Worm (Caenorhabditis elegans) whole organism, L2 larva: ENCODE results near the gene C06B8.7.

Experiments used
- C34F6.9 ChIP-seq: fragments of 150-350 bp; optimal IDR thresholded peaks from 2 replicates; lab custom pipeline; 2014; ENCODE audit warnings: missing biosample characterization, missing genetic modification characterization
- F13H6.1 ChIP-seq: sonication (generic microtip); optimal IDR thresholded peaks from 2 replicates; lab custom pipeline; 2016; ENCODE audit warnings: missing genetic modification characterization, missing compliant biosample characterization
- R02D3.7 ChIP-seq: fragments of 150-350 bp; optimal IDR thresholded peaks from 2 replicates; lab custom pipeline; 2014; ENCODE audit warnings: missing biosample characterization, missing genetic modification characterization
- Y55F3AM.14 ChIP-seq: fragments of 200-800 bp; sonication (Bioruptor generic); optimal IDR thresholded peaks from 2 replicates; lab custom pipeline; 2018; ENCODE audit warnings: mild to moderate bottlenecking, missing genetic modification characterization, missing compliant biosample characterization
- ZK546.5 ChIP-seq: sonication (generic microtip); optimal IDR thresholded peaks from 2 replicates; lab custom pipeline; 2017; ENCODE audit warnings: missing biosample characterization, missing genetic modification characterization
- alr-1 ChIP-seq: fragments of 150-350 bp; optimal IDR thresholded peaks from 2 replicates; lab custom pipeline; 2014; ENCODE audit warnings: missing biosample characterization, missing genetic modification characterization
- aly-2 ChIP-seq: fragments of 150-350 bp; optimal IDR thresholded peaks from 2 replicates; lab custom pipeline; 2014; ENCODE audit warnings: missing biosample characterization, missing genetic modification characterization
- ama-1 ChIP-seq: fragments of 150-350 bp; optimal IDR thresholded peaks from 2 replicates; lab custom pipeline; 2018; ENCODE audit warnings: inconsistent platforms
- ceh-16 ChIP-seq: fragments of 150-350 bp; optimal IDR thresholded peaks from 2 replicates; lab custom pipeline; 2014; ENCODE audit warnings: missing biosample characterization, missing genetic modification characterization
- crh-2 ChIP-seq: sonication (generic microtip); optimal IDR thresholded peaks from 2 replicates; lab custom pipeline; 2017; ENCODE audit warnings: missing biosample characterization, missing genetic modification characterization
- dmd-4 ChIP-seq: sonication (generic microtip); optimal IDR thresholded peaks from 2 replicates; lab custom pipeline; 2017; ENCODE audit warnings: missing biosample characterization, missing genetic modification characterization
- egl-27 ChIP-seq: sonication (generic microtip); optimal IDR thresholded peaks from 3 replicates; lab custom pipeline; 2017; ENCODE audit warnings: missing biosample characterization, missing genetic modification reagents, missing genetic modification characterization
- elt-1 ChIP-seq: fragments of 150-350 bp; optimal IDR thresholded peaks from 2 replicates; lab custom pipeline; 2014; ENCODE audit warnings: missing biosample characterization, missing genetic modification characterization
- elt-3 ChIP-seq: sonication (generic microtip); optimal IDR thresholded peaks from 2 replicates; lab custom pipeline; 2017; ENCODE audit warnings: missing biosample characterization, missing genetic modification characterization
- fos-1 ChIP-seq: fragments of 150-350 bp; optimal IDR thresholded peaks from 2 replicates; lab custom pipeline; 2014; ENCODE audit warnings: missing biosample characterization, missing genetic modification characterization
- gmeb-1 ChIP-seq: fragments of 150-350 bp; optimal IDR thresholded peaks from 2 replicates; lab custom pipeline; 2014; ENCODE audit warnings: missing biosample characterization, missing genetic modification characterization
- lin-11 ChIP-seq: fragments of 150-350 bp; sonication (generic microtip); optimal IDR thresholded peaks from 2 replicates; lab custom pipeline; 2014; ENCODE audit warnings: missing biosample characterization, missing genetic modification characterization, inconsistent platforms, mixed read lengths
- lin-13 ChIP-seq: fragments of 150-350 bp; optimal IDR thresholded peaks from 2 replicates; lab custom pipeline; 2014; ENCODE audit warnings: missing biosample characterization, missing genetic modification reagents, missing genetic modification characterization
- lin-39 ChIP-seq: fragments of 150-350 bp; optimal IDR thresholded peaks from 2 replicates; lab custom pipeline; 2014; ENCODE audit warnings: missing biosample characterization, missing genetic modification reagents, missing genetic modification characterization
- lsy-2 ChIP-seq, 2 experiments: fragments of 150-350 bp in 1 of 2; sonication (generic microtip) in 1 of 2; optimal IDR thresholded peaks; 2 replicates each; lab custom pipeline; 2014 to 2017; ENCODE audit warnings: missing biosample characterization in 2 of 2, missing genetic modification characterization in 2 of 2
- mab-5 ChIP-seq: fragments of 150-350 bp; optimal IDR thresholded peaks from 2 replicates; lab custom pipeline; 2014; ENCODE audit warnings: missing biosample characterization, missing genetic modification characterization
- mdl-1 ChIP-seq, 2 experiments: fragments of 150-350 bp in 1 of 2; sonication (generic microtip) in 1 of 2; optimal IDR thresholded peaks; 2 replicates each; lab custom pipeline; 2017; ENCODE audit warnings: missing biosample characterization in 2 of 2, missing genetic modification characterization in 2 of 2
- nhr-10 ChIP-seq: sonication (generic microtip); optimal IDR thresholded peaks from 2 replicates; lab custom pipeline; 2017; ENCODE audit warnings: missing biosample characterization, missing genetic modification characterization
- nhr-129 ChIP-seq: fragments of 150-350 bp; optimal IDR thresholded peaks from 2 replicates; lab custom pipeline; 2014; ENCODE audit warnings: missing biosample characterization, missing genetic modification characterization
- nhr-21 ChIP-seq: fragments of 150-350 bp; optimal IDR thresholded peaks from 2 replicates; lab custom pipeline; 2014; ENCODE audit warnings: missing biosample characterization, missing genetic modification characterization
- nhr-23 ChIP-seq: fragments of 150-350 bp; optimal IDR thresholded peaks from 2 replicates; lab custom pipeline; 2014; ENCODE audit warnings: missing biosample characterization, missing genetic modification reagents, missing genetic modification characterization
- nhr-237 ChIP-seq: fragments of 150-350 bp; optimal IDR thresholded peaks from 2 replicates; lab custom pipeline; 2014; ENCODE audit warnings: missing biosample characterization, missing genetic modification characterization
- nhr-25 ChIP-seq: fragments of 150-350 bp; sonication (generic microtip); optimal IDR thresholded peaks from 3 replicates; lab custom pipeline; 2014; ENCODE audit warnings: missing biosample characterization, missing genetic modification characterization
- nhr-6 ChIP-seq: fragments of 150-350 bp; optimal IDR thresholded peaks from 2 replicates; lab custom pipeline; 2014; ENCODE audit warnings: missing biosample characterization, missing genetic modification characterization
- nhr-77 ChIP-seq: fragments of 150-350 bp; optimal IDR thresholded peaks from 2 replicates; lab custom pipeline; 2014; ENCODE audit warnings: missing biosample characterization, missing genetic modification characterization
- peb-1 ChIP-seq: fragments of 150-350 bp; optimal IDR thresholded peaks from 2 replicates; lab custom pipeline; 2014; ENCODE audit warnings: missing biosample characterization, missing genetic modification characterization
- sem-4 ChIP-seq: fragments of 150-350 bp; optimal IDR thresholded peaks from 2 replicates; lab custom pipeline; 2014; ENCODE audit warnings: missing biosample characterization, missing genetic modification reagents, missing genetic modification characterization
- skn-1 ChIP-seq: sonication (generic microtip); optimal IDR thresholded peaks from 2 replicates; lab custom pipeline; 2017; ENCODE audit warnings: missing biosample characterization, missing genetic modification characterization
- sma-3 ChIP-seq: sonication (generic microtip); optimal IDR thresholded peaks from 2 replicates; lab custom pipeline; 2016; ENCODE audit warnings: missing genetic modification reagents, missing genetic modification characterization, missing compliant biosample characterization
- sma-9 ChIP-seq, 2 experiments: fragments of 150-350 bp in 1 of 2; sonication (generic microtip) in 1 of 2; optimal IDR thresholded peaks; 2 replicates each; lab custom pipeline; 2014 to 2016; ENCODE audit warnings: missing genetic modification characterization in 2 of 2, mild to moderate bottlenecking in 1 of 2, missing biosample characterization in 1 of 2, missing compliant biosample characterization in 1 of 2, missing genetic modification reagents in 1 of 2, moderate library complexity in 1 of 2
- snpc-4 ChIP-seq: fragments of 150-350 bp; optimal IDR thresholded peaks from 2 replicates; lab custom pipeline; 2014; ENCODE audit warnings: missing biosample characterization, missing genetic modification characterization
- unc-39 ChIP-seq: fragments of 150-350 bp; optimal IDR thresholded peaks from 2 replicates; lab custom pipeline; 2014; ENCODE audit warnings: missing biosample characterization, missing genetic modification characterization
- unc-55 ChIP-seq: fragments of 150-350 bp; sonication (generic microtip); optimal IDR thresholded peaks from 3 replicates; lab custom pipeline; 2014; ENCODE audit warnings: missing biosample characterization, missing genetic modification reagents, missing genetic modification characterization
- unc-62 ChIP-seq: fragments of 150-350 bp; optimal IDR thresholded peaks from 2 replicates; lab custom pipeline; 2014; ENCODE audit warnings: missing biosample characterization, missing genetic modification reagents, missing genetic modification characterization
- zag-1 ChIP-seq: fragments of 150-350 bp; optimal IDR thresholded peaks from 2 replicates; lab custom pipeline; 2014; ENCODE audit warnings: missing biosample characterization, missing genetic modification characterization
- ztf-1 ChIP-seq: fragments of 200-800 bp; sonication (Bioruptor generic); conservative IDR thresholded peaks from 2 replicates; pipeline ENCODE4 v1.3.6; 2022; ENCODE audit warnings: missing genetic modification characterization, missing compliant biosample characterization
- ztf-11 ChIP-seq: sonication (generic microtip); optimal IDR thresholded peaks from 2 replicates; lab custom pipeline; 2017; ENCODE audit warnings: missing biosample characterization, missing genetic modification characterization
- ztf-4 ChIP-seq: fragments of 150-350 bp; optimal IDR thresholded peaks from 2 replicates; lab custom pipeline; 2014; ENCODE audit warnings: missing biosample characterization, missing genetic modification characterization

The C06B8.7 gene

ce11 chrV:15497731-15498130 is 803 bp upstream of the C06B8.7 start:
- TF ChIP-seq R02D3.7 (tag; lab: Kevin White, UChicago) (no peak), peb-1 (tag; lab: Kevin White, UChicago) (no peak), nhr-6 (no peak), sma-3 (GFP tag; lab: Kevin White, UChicago) (no peak), skn-1 (tag; lab: Kevin White, UChicago) (peak; percentile 17), sma-9 (GFP tag; optimal IDR thresholded peaks at IDR 0.05; lab: Kevin White, UChicago) (peak; percentile 72), sma-9 (tag; optimal IDR thresholded peaks at IDR 0.05; lab: Kevin White, UChicago) (no peak), lsy-2 (tag; optimal IDR thresholded peaks at IDR 0.05; lab: Kevin White, UChicago) (no peak), C34F6.9 (tag; lab: Kevin White, UChicago) (no peak), fos-1 (tag; lab: Kevin White, UChicago) (peak; percentile 90), nhr-237 (tag; lab: Kevin White, UChicago) (no peak), gmeb-1 (peak; percentile 68), nhr-25 (no peak), nhr-129 (tag; lab: Kevin White, UChicago) (peak; percentile 52), nhr-10 (tag; lab: Kevin White, UChicago) (no peak), F13H6.1 (tag; lab: Kevin White, UChicago) (peak; percentile 82), egl-27 (tag; lab: Kevin White, UChicago) (peak; percentile 22), lin-39 (tag; lab: Kevin White, UChicago) (no peak), snpc-4 (tag; lab: Kevin White, UChicago) (no peak), aly-2 (tag; lab: Kevin White, UChicago) (no peak), elt-1 (tag; lab: Kevin White, UChicago) (no peak), dmd-4 (tag; lab: Kevin White, UChicago) (no peak), crh-2 (tag; lab: Kevin White, UChicago) (peak; percentile 42)
- TF ChIP-seq, all 48 proteins: peak for 8

DNA sequence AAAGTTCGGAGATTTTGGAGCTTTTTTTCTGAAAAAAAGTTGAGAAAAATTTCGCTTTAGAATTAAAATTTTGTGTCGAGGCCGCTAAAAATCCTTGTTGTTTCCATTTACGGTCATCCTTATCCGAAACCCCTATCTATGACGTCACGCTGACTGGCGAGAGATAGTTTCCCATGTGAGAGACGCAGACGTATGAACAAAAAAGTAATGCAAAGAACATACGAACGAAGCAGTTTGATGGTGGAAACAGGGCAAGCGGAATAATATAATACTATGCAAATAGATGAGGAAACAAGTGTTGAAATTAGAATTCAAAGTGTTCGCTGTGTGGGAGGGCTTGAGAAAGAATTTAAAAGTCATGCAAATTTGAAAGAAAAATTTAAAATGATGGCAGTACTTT is 565 bp downstream of the C06B8.7 start:
- TF ChIP-seq peb-1 (tag; lab: Kevin White, UChicago) (no peak), fos-1 (tag; lab: Kevin White, UChicago) (peak; percentile 36), sma-9 (GFP tag; optimal IDR thresholded peaks at IDR 0.05; lab: Kevin White, UChicago) (peak; percentile 41), sma-9 (tag; optimal IDR thresholded peaks at IDR 0.05; lab: Kevin White, UChicago) (no peak), nhr-23 (tag; lab: Kevin White, UChicago) (no peak), elt-3 (tag; lab: Kevin White, UChicago) (no peak), nhr-6 (no peak), unc-55 (GFP tag; lab: Kevin White, UChicago) (no peak)

- TF ChIP-seq ama-1 (lab: Kevin White, UChicago) (no peak), skn-1 (tag; lab: Kevin White, UChicago) (no peak)
These were observed 5.1 kb downstream of the C06B8.7 start for ce11 chrV:15503603-15504002.

ce11 chrV:15505068-15505467 is 6.5 kb downstream of the C06B8.7 start:
- TF ChIP-seq dmd-4 (tag; lab: Kevin White, UChicago) (no peak), gmeb-1 (no peak), fos-1 (tag; lab: Kevin White, UChicago) (peak; percentile 54), egl-27 (tag; lab: Kevin White, UChicago) (peak; percentile 4), mdl-1 (tag; optimal IDR thresholded peaks at IDR 0.05; lab: Kevin White, UChicago) (no peak), mab-5 (no peak), C34F6.9 (tag; lab: Kevin White, UChicago) (no peak), nhr-25 (no peak), lin-39 (tag; lab: Kevin White, UChicago) (no peak), nhr-21 (tag; lab: Kevin White, UChicago) (no peak), snpc-4 (tag; lab: Kevin White, UChicago) (peak; percentile 17), ceh-16 (no peak), zag-1 (tag; lab: Kevin White, UChicago) (no peak), nhr-77 (tag; lab: Kevin White, UChicago) (no peak), lin-13 (no peak), ztf-1 (GFP tag; lab: Robert Waterston, UW) (no peak), unc-62 (GFP tag; lab: Kevin White, UChicago) (no peak), nhr-237 (tag; lab: Kevin White, UChicago) (no peak), aly-2 (tag; lab: Kevin White, UChicago) (no peak), crh-2 (tag; lab: Kevin White, UChicago) (peak; percentile 84), Y55F3AM.14 (GFP tag; lab: Kevin White, UChicago) (no peak), ztf-4 (no peak), ZK546.5 (no peak), unc-39 (tag; lab: Kevin White, UChicago) (no peak), elt-3 (tag; lab: Kevin White, UChicago) (no peak), nhr-23 (tag; lab: Kevin White, UChicago) (no peak), lin-11 (tag; lab: Kevin White, UChicago) (peak; percentile 42), ama-1 (lab: Kevin White, UChicago) (no peak), unc-55 (GFP tag; lab: Kevin White, UChicago) (no peak), lsy-2 (tag; optimal IDR thresholded peaks at IDR 0.05; lab: Kevin White, UChicago) (peak in 1 of 2 experiments; percentile 28), R02D3.7 (tag; lab: Kevin White, UChicago) (no peak), nhr-6 (no peak), ztf-11 (tag; lab: Kevin White, UChicago) (no peak), sma-3 (GFP tag; lab: Kevin White, UChicago) (peak; percentile 48), alr-1 (tag; lab: Kevin White, UChicago) (no peak), sma-9 (GFP tag; optimal IDR thresholded peaks at IDR 0.05; lab: Kevin White, UChicago) (peak; percentile 22), sma-9 (tag; optimal IDR thresholded peaks at IDR 0.05; lab: Kevin White, UChicago) (no peak), sem-4 (no peak), peb-1 (tag; lab: Kevin White, UChicago) (no peak)
